Fruit fly (Drosophila melanogaster): ENCODE results near the gene CG9121.

DNA sequence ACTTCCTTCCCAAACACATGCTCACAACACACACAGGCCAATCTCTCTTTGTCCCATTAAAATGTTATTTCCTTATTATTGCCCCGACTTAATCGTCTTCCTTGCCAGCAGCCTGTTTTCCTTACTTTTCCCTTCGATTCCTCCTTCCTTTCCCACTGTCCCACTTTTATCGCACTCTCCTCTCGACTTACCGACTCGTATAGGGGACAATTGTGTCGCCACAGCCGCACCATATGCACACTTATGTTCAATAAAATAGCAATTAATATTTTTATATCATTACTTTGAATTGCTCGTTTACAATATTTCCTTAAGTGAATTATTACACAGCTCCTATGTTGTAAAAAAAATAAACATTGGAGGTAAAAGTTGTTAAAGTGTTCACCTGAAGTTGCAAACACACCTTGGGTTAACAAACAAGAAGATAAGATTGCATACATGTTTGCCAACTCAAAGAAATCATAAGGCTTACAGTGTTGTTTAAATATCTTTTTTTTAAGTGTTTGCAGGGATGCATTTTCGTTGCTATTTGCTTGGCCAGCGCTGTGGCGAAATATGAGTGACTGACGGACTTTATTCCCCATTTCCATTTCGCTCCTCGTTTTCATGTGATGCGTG, 36.2 kb upstream of the CG9121 start:
- TF ChIP-seq esn (GFP tag; optimal IDR thresholded peaks at IDR 0.05), result peak; percentile 91
- peak; percentile 86 for TF ChIP-seq Met (GFP tag; optimal IDR thresholded peaks at IDR 0.05)
- TF ChIP-seq vri (GFP tag; optimal IDR thresholded peaks at IDR 0.05), result peak; percentile 72
- peak; percentile 89 for TF ChIP-seq Sox102F (GFP tag; optimal IDR thresholded peaks at IDR 0.05)
- peak; percentile 49 for TF ChIP-seq Eip93F (GFP tag; optimal IDR thresholded peaks at IDR 0.05)
- peak; percentile 90 for TF ChIP-seq acj6 (GFP tag; optimal IDR thresholded peaks at IDR 0.05)
- peak; percentile 69 for TF ChIP-seq Gug (GFP tag; IDR thresholded peaks at IDR 0.05)

Measured in whole organism, prepupa.